Worm (Caenorhabditis elegans) whole organism, early embryonic: ENCODE results near the gene Y59E9AL.8.
"Not testable (repeated sequence)": the region's sequence is repeated elsewhere in the genome, so short reads cannot be mapped to it uniquely, and the experiment has no call there.

Experiments used
- B0310.2 ChIP-seq: sonication (generic microtip); optimal IDR thresholded peaks from 2 replicates; lab custom pipeline; 2016; ENCODE audit warnings: mild to moderate bottlenecking, missing genetic modification characterization, missing compliant biosample characterization
- F13C5.2 ChIP-seq: sonication (generic microtip); optimal IDR thresholded peaks from 2 replicates; lab custom pipeline; 2017; ENCODE audit warnings: mild to moderate bottlenecking, missing genetic modification characterization, inconsistent platforms, missing compliant biosample characterization
- aly-1 ChIP-seq: sonication (generic microtip); optimal IDR thresholded peaks from 2 replicates; lab custom pipeline; 2016; ENCODE audit warnings: missing genetic modification characterization, missing compliant biosample characterization
- ama-1 ChIP-seq: fragments of 150-350 bp; optimal IDR thresholded peaks from 2 replicates; lab custom pipeline; 2014
- ceh-13 ChIP-seq: fragments of 200-800 bp; sonication (Bioruptor generic); optimal IDR thresholded peaks from 2 replicates; lab custom pipeline; 2018; ENCODE audit warnings: mild to moderate bottlenecking, missing genetic modification characterization, missing compliant biosample characterization
- ceh-36 ChIP-seq: sonication (generic microtip); optimal IDR thresholded peaks from 2 replicates; lab custom pipeline; 2016; ENCODE audit warnings: missing genetic modification characterization, inconsistent platforms, missing compliant biosample characterization
- ets-7 ChIP-seq: sonication (generic microtip); optimal IDR thresholded peaks from 2 replicates; lab custom pipeline; 2016; ENCODE audit warnings: missing genotype, missing genetic modification characterization, missing compliant biosample characterization
- flt-1 ChIP-seq: fragments of 200-800 bp; sonication (Bioruptor generic); IDR thresholded peaks from 2 replicates; pipeline ENCODE4 v1.3.6; 2022; ENCODE audit warnings: missing genetic modification characterization, missing compliant biosample characterization
- hmbx-1 ChIP-seq: sonication (generic microtip); optimal IDR thresholded peaks from 2 replicates; lab custom pipeline; 2016; ENCODE audit warnings: mild to moderate bottlenecking, missing genetic modification characterization, missing compliant biosample characterization
- hmg-4 ChIP-seq: fragments of 200-800 bp; sonication (Bioruptor generic); optimal IDR thresholded peaks from 2 replicates; lab custom pipeline; 2018; ENCODE audit warnings: mild to moderate bottlenecking, missing genetic modification characterization, missing compliant biosample characterization
- hnd-1 ChIP-seq: sonication (generic microtip); optimal IDR thresholded peaks from 2 replicates; lab custom pipeline; 2016; ENCODE audit warnings: missing genetic modification characterization, missing compliant biosample characterization
- pes-1 ChIP-seq: fragments of 200-800 bp; sonication (Bioruptor generic); IDR thresholded peaks from 2 replicates; pipeline ENCODE4 v1.3.6; 2022; ENCODE audit warnings: missing genetic modification reagents, missing genetic modification characterization, missing compliant biosample characterization
- scrt-1 ChIP-seq: fragments of 200-800 bp; sonication (Bioruptor generic); IDR thresholded peaks from 2 replicates; pipeline ENCODE4 v1.3.6; 2022; ENCODE audit warnings: missing genetic modification characterization, missing compliant biosample characterization
- sea-1 ChIP-seq: fragments of 200-800 bp; sonication (Bioruptor generic); conservative IDR thresholded peaks from 2 replicates; pipeline ENCODE4 v1.3.6; 2022; ENCODE audit warnings: missing genetic modification characterization, missing compliant biosample characterization
- tbx-11 ChIP-seq: fragments of 200-800 bp; sonication (Bioruptor generic); IDR thresholded peaks from 2 replicates; pipeline ENCODE4 v1.3.6; 2022; ENCODE audit warnings: missing genetic modification characterization, missing compliant biosample characterization
- tbx-37 ChIP-seq: fragments of 200-800 bp; sonication (Bioruptor generic); conservative IDR thresholded peaks from 2 replicates; pipeline ENCODE4 v1.3.6; 2022; ENCODE audit warnings: missing genetic modification reagents, missing genetic modification characterization, missing compliant biosample characterization
- tra-4 ChIP-seq: sonication (generic microtip); optimal IDR thresholded peaks from 2 replicates; lab custom pipeline; 2017; ENCODE audit warnings: missing genetic modification characterization, missing compliant biosample characterization

The Y59E9AL.8 gene

ce11 chrIV:5230530-5230929 is 6.4 kb upstream of the Y59E9AL.8 start, which contains the start of gene thn-5:
TSS of gene thn-5 (plus strand) at chrIV:5230830.
- TF ChIP-seq ets-7 (tag; lab: Kevin White, UChicago) = no peak
- TF ChIP-seq tbx-37 (GFP tag; lab: Robert Waterston, UW) = no peak
- no peak for TF ChIP-seq ceh-13 (GFP tag; lab: Kevin White, UChicago)

- TF ChIP-seq ceh-36 = no peak
- no peak for TF ChIP-seq pes-1 (GFP tag; lab: Robert Waterston, UW)
- TF ChIP-seq flt-1 (GFP tag; lab: Robert Waterston, UW) = no peak
- no peak for TF ChIP-seq scrt-1
- no peak for TF ChIP-seq hmbx-1
- no peak for TF ChIP-seq F13C5.2
- no peak for TF ChIP-seq tbx-11
- no peak for TF ChIP-seq ceh-13 (GFP tag; lab: Kevin White, UChicago)
- no peak for TF ChIP-seq ets-7 (tag; lab: Kevin White, UChicago)
- no peak for TF ChIP-seq B0310.2 (tag; lab: Kevin White, UChicago)
- TF ChIP-seq sea-1 (GFP tag; lab: Robert Waterston, UW) = no peak
- TF ChIP-seq aly-1 (tag; lab: Kevin White, UChicago) = no peak
- no peak for TF ChIP-seq tbx-37 (GFP tag; lab: Robert Waterston, UW)
- TF ChIP-seq tra-4 (tag; lab: Kevin White, UChicago) = no peak
- TF ChIP-seq hmg-4 = no peak
- TF ChIP-seq ama-1 (lab: Kevin White, UChicago) = no peak
- no peak for TF ChIP-seq hnd-1 (tag; lab: Kevin White, UChicago)
Observed at ce11 chrIV:5228619-5229018, 4.5 kb upstream of the Y59E9AL.8 start, which contains the start of gene thn-6. TSS of gene thn-6 (plus strand) at chrIV:5228919.

ce11 chrIV:5226552-5226951 is 2.4 kb upstream of the Y59E9AL.8 start, which contains the start of gene nsph-4.1:
TSS of gene nsph-4.1 (plus strand) at chrIV:5226852.
- TF ChIP-seq ets-7 (tag; lab: Kevin White, UChicago); hmbx-1; hnd-1 (tag; lab: Kevin White, UChicago): not testable (repeated sequence)

- TF ChIP-seq F13C5.2; tbx-37 (GFP tag; lab: Robert Waterston, UW); tra-4 (tag; lab: Kevin White, UChicago): not testable (repeated sequence)
Observed at ce11 chrIV:5225277-5225822, 1.2 kb upstream of the Y59E9AL.8 start, which contains the start of gene cylc-1. TSS of gene cylc-1 (minus strand) at chrIV:5225772.

- no peak for TF ChIP-seq B0310.2 (tag; lab: Kevin White, UChicago)
- TF ChIP-seq hnd-1 (tag; lab: Kevin White, UChicago) = no peak
- no peak for TF ChIP-seq tra-4 (tag; lab: Kevin White, UChicago)
- TF ChIP-seq flt-1 (GFP tag; lab: Robert Waterston, UW) = no peak
Observed at ce11 chrIV:5221721-5222120, 2.4 kb downstream of the Y59E9AL.8 start.

- TF ChIP-seq F13C5.2; ama-1 (lab: Kevin White, UChicago); hnd-1 (tag; lab: Kevin White, UChicago): not testable (repeated sequence)
Observed at ce11 chrIV:5218496-5218895, 5.6 kb downstream of the Y59E9AL.8 start, which contains the start of gene nsph-4.2. TSS of gene nsph-4.2 (plus strand) at chrIV:5218796.

- TF ChIP-seq sea-1 (GFP tag; lab: Robert Waterston, UW) = no peak
- no peak for TF ChIP-seq aly-1 (tag; lab: Kevin White, UChicago)
- TF ChIP-seq B0310.2 (tag; lab: Kevin White, UChicago) = no peak
- no peak for TF ChIP-seq ceh-13 (GFP tag; lab: Kevin White, UChicago)
- TF ChIP-seq ama-1 (lab: Kevin White, UChicago) = no peak
- TF ChIP-seq ets-7 (tag; lab: Kevin White, UChicago) = no peak
- no peak for TF ChIP-seq ceh-36
- no peak for TF ChIP-seq flt-1 (GFP tag; lab: Robert Waterston, UW)
- TF ChIP-seq hmbx-1 = no peak
- TF ChIP-seq tra-4 (tag; lab: Kevin White, UChicago) = no peak
- no peak for TF ChIP-seq hnd-1 (tag; lab: Kevin White, UChicago)
- TF ChIP-seq tbx-11 = no peak
- no peak for TF ChIP-seq tbx-37 (GFP tag; lab: Robert Waterston, UW)
- no peak for TF ChIP-seq pes-1 (GFP tag; lab: Robert Waterston, UW)
- no peak for TF ChIP-seq F13C5.2
- no peak for TF ChIP-seq scrt-1
- TF ChIP-seq hmg-4 = no peak
Observed at ce11 chrIV:5216349-5216748, 7.8 kb downstream of the Y59E9AL.8 start.

ce11 chrIV:5215092-5215491 is 9.0 kb downstream of the Y59E9AL.8 start, which contains the start of gene Y59E9AL.4:
TSS of gene Y59E9AL.4 (minus strand) at chrIV:5215192.
- TF ChIP-seq F13C5.2 (no peak), tra-4 (tag; lab: Kevin White, UChicago) (no peak), flt-1 (GFP tag; lab: Robert Waterston, UW) (no peak), ama-1 (lab: Kevin White, UChicago) (no peak), tbx-11 (no peak), hmbx-1 (no peak), ceh-13 (GFP tag; lab: Kevin White, UChicago) (no peak), ceh-36 (no peak), sea-1 (GFP tag; lab: Robert Waterston, UW) (no peak), pes-1 (GFP tag; lab: Robert Waterston, UW) (no peak), tbx-37 (GFP tag; lab: Robert Waterston, UW) (no peak), scrt-1 (no peak), aly-1 (tag; lab: Kevin White, UChicago) (no peak)
